Fruit fly (Drosophila melanogaster) whole organism, pupa: ENCODE measurements around the gene Hayan.
A peak's percentile ranks its signal among the peaks of the same experiment; 100 is the strongest.

Experiments used
- CG10348 ChIP-seq: fragments of 200-800 bp; sonication (Bioruptor generic); IDR thresholded peaks from 2 replicates; pipeline ENCODE4 v1.3.6; 2022; ENCODE audit warnings: missing biosample characterization, missing genetic modification characterization
- CG12605 ChIP-seq: fragments of 200-800 bp; sonication (Bioruptor generic); IDR thresholded peaks from 2 replicates; pipeline ENCODE4 v1.3.6; 2022; ENCODE audit warnings: missing biosample characterization, missing genetic modification characterization
- CG13204 ChIP-seq: fragments of 200-800 bp; sonication (Bioruptor generic); optimal IDR thresholded peaks from 2 replicates; lab custom pipeline; 2018; ENCODE audit warnings: missing biosample characterization, mild to moderate bottlenecking, missing genetic modification characterization, moderate library complexity
- CG14655 ChIP-seq: fragments of 200-800 bp; sonication (Bioruptor generic); optimal IDR thresholded peaks from 3 replicates; lab custom pipeline; 2017; ENCODE audit warnings: mild to moderate bottlenecking, missing biosample characterization, missing genetic modification reagents, missing genetic modification characterization
- CG15710 ChIP-seq: fragments of 200-800 bp; sonication (Bioruptor generic); optimal IDR thresholded peaks from 2 replicates; lab custom pipeline; 2018; ENCODE audit warnings: missing biosample characterization, mild to moderate bottlenecking, missing genetic modification characterization, moderate library complexity
- CG17806 ChIP-seq: fragments of 200-800 bp; sonication (Bioruptor generic); optimal IDR thresholded peaks from 2 replicates; lab custom pipeline; 2018; ENCODE audit warnings: missing biosample characterization, mild to moderate bottlenecking, missing genetic modification characterization, moderate library complexity
- CG32121 ChIP-seq: fragments of 200-800 bp; sonication (Bioruptor generic); IDR thresholded peaks from 2 replicates; pipeline ENCODE4 v1.3.6; 2022; ENCODE audit warnings: missing biosample characterization, missing genetic modification characterization
- CG34367 ChIP-seq: fragments of 200-800 bp; sonication (Bioruptor generic); optimal IDR thresholded peaks from 2 replicates; lab custom pipeline; 2018; ENCODE audit warnings: missing biosample characterization, mild to moderate bottlenecking, missing genetic modification characterization
- CG4496 ChIP-seq: fragments of 200-800 bp; sonication (Bioruptor generic); IDR thresholded peaks from 3 replicates; pipeline ENCODE4 v1.3.6; 2022; ENCODE audit warnings: missing biosample characterization, missing genetic modification characterization
- CG8159 ChIP-seq: fragments of 200-800 bp; sonication (Bioruptor generic); optimal IDR thresholded peaks from 3 replicates; lab custom pipeline; 2018; ENCODE audit warnings: missing biosample characterization, mild to moderate bottlenecking, missing genetic modification characterization, moderate library complexity
- CG8301 ChIP-seq: fragments of 200-800 bp; sonication (Bioruptor generic); optimal IDR thresholded peaks from 2 replicates; lab custom pipeline; 2018; ENCODE audit warnings: missing biosample characterization, mild to moderate bottlenecking, missing genetic modification characterization
- CG9948 ChIP-seq: fragments of 200-800 bp; sonication (Bioruptor generic); optimal IDR thresholded peaks from 2 replicates; lab custom pipeline; 2018; ENCODE audit warnings: missing biosample characterization, mild to moderate bottlenecking, missing genetic modification characterization, moderate library complexity
- D1 ChIP-seq: fragments of 200-800 bp; sonication (Bioruptor generic); optimal IDR thresholded peaks from 2 replicates; lab custom pipeline; 2018; ENCODE audit warnings: missing biosample characterization, mild to moderate bottlenecking, missing genetic modification characterization, moderate library complexity
- EcR ChIP-seq: fragments of 200-800 bp; sonication (Bioruptor generic); optimal IDR thresholded peaks from 3 replicates; lab custom pipeline; 2019; ENCODE audit warnings: missing biosample characterization, missing genetic modification characterization, mild to moderate bottlenecking, moderate library complexity, missing genetic modification reagents
- Ets98B ChIP-seq: fragments of 200-800 bp; sonication (Bioruptor generic); IDR thresholded peaks from 2 replicates; pipeline ENCODE4 v1.3.6; 2022; ENCODE audit warnings: missing biosample characterization, missing genetic modification characterization
- Pif1A ChIP-seq: fragments of 200-800 bp; sonication (Bioruptor generic); optimal IDR thresholded peaks from 3 replicates; lab custom pipeline; 2016; ENCODE audit warnings: missing biosample characterization, missing genetic modification characterization
- Pif1B ChIP-seq: fragments of 200-800 bp; sonication (Bioruptor generic); optimal IDR thresholded peaks from 3 replicates; lab custom pipeline; 2016; ENCODE audit warnings: missing biosample characterization, missing genetic modification characterization
- Snoo ChIP-seq: fragments of 200-800 bp; sonication (Bioruptor generic); optimal IDR thresholded peaks from 3 replicates; lab custom pipeline; 2017; ENCODE audit warnings: missing biosample characterization, mild to moderate bottlenecking, missing genetic modification characterization, inconsistent platforms
- fd96Ca ChIP-seq: fragments of 200-800 bp; sonication (Bioruptor generic); IDR thresholded peaks from 3 replicates; pipeline ENCODE4 v1.3.6; 2022; ENCODE audit warnings: missing biosample characterization, missing genetic modification characterization
- gl ChIP-seq: fragments of 200-800 bp; sonication (Bioruptor generic); optimal IDR thresholded peaks from 2 replicates; lab custom pipeline; 2018; ENCODE audit warnings: missing biosample characterization, mild to moderate bottlenecking, missing genetic modification characterization
- rn ChIP-seq: fragments of 200-800 bp; sonication (Bioruptor generic); IDR thresholded peaks from 2 replicates; pipeline ENCODE4 v1.3.6; 2022; ENCODE audit warnings: missing biosample characterization, missing genetic modification characterization

The Hayan gene

dm6 chrX:18483261-18484218, at the start of gene Hayan:
Gene Hayan, minus strand, starts transcription at chrX:18483772.
- TF ChIP-seq Pif1B (GFP tag; lab: Kevin White, UChicago) (peak; percentile 55), EcR (GFP tag; lab: Kevin White, UChicago) (peak; percentile 30), CG15710 (tag; lab: Kevin White, UChicago) (peak; percentile 17), Ets98B (GFP tag; lab: Robert Waterston, UW) (peak; percentile 46; the same call in 1 of the 2 replicates), CG17806 (tag; lab: Kevin White, UChicago) (no peak), CG34367 (tag; lab: Kevin White, UChicago) (peak; percentile 3), CG9948 (tag; lab: Kevin White, UChicago) (no peak), CG8159 (tag; lab: Kevin White, UChicago) (peak; percentile 49), CG32121 (GFP tag; lab: Robert Waterston, UW) (0 out of 2 replicates have a peak, but pooled peaks have one; percentile 32), Snoo (tag; lab: Kevin White, UChicago) (peak; percentile 25), CG4496 (peak; percentile 64; the same call in 2 of the 3 replicates), CG10348 (GFP tag; lab: Robert Waterston, UW) (no peak), Pif1A (GFP tag; lab: Kevin White, UChicago) (peak; percentile 57), CG13204 (GFP tag; lab: Kevin White, UChicago) (peak; percentile 69), rn (GFP tag; lab: Robert Waterston, UW) (no peak), fd96Ca (GFP tag; lab: Robert Waterston, UW) (0 out of 3 replicates have a peak, but pooled peaks have one; percentile 44), CG8301 (no peak), CG14655 (GFP tag; lab: Kevin White, UChicago) (peak; percentile 44), gl (tag; lab: Kevin White, UChicago) (peak; percentile 58), D1 (tag; lab: Kevin White, UChicago) (no peak), CG12605 (GFP tag; lab: Robert Waterston, UW) (peak; percentile 60; the same call in 1 of the 2 replicates)
- TF ChIP-seq, all 21 proteins: peak for 15

dm6 chrX:18533308-18533707, 49.7 kb upstream of the Hayan start:
- peak; percentile 25 for TF ChIP-seq CG8159 (tag; lab: Kevin White, UChicago)
- TF ChIP-seq CG34367 (tag; lab: Kevin White, UChicago): peak; percentile 13
- TF ChIP-seq CG8301: no peak
- TF ChIP-seq CG15710 (tag; lab: Kevin White, UChicago): peak; percentile 22
- no peak for TF ChIP-seq Ets98B (GFP tag; lab: Robert Waterston, UW)
- TF ChIP-seq CG17806 (tag; lab: Kevin White, UChicago): no peak
- no peak for TF ChIP-seq CG14655 (GFP tag; lab: Kevin White, UChicago)
- peak; percentile 25 for TF ChIP-seq CG9948 (tag; lab: Kevin White, UChicago)
- peak; percentile 18 for TF ChIP-seq Pif1A (GFP tag; lab: Kevin White, UChicago)

- TF ChIP-seq Snoo (tag; lab: Kevin White, UChicago) (no peak), CG14655 (GFP tag; lab: Kevin White, UChicago) (no peak), fd96Ca (GFP tag; lab: Robert Waterston, UW) (no peak), EcR (GFP tag; lab: Kevin White, UChicago) (no peak), CG8301 (no peak), Pif1A (GFP tag; lab: Kevin White, UChicago) (no peak), CG9948 (tag; lab: Kevin White, UChicago) (no peak), CG8159 (tag; lab: Kevin White, UChicago) (no peak), CG10348 (GFP tag; lab: Robert Waterston, UW) (no peak)
Observed at dm6 chrX:18528166-18528733, 44.7 kb upstream of the Hayan start, which contains the start of the genes CG15042 and CG15047. Gene CG15042, minus strand, starts transcription at chrX:18528266. Gene CG15047, plus strand, starts transcription at chrX:18528683.

dm6 chrX:18524594-18525266, 41.2 kb upstream of the Hayan start:
- TF ChIP-seq Pif1B (GFP tag; lab: Kevin White, UChicago) (no peak), D1 (tag; lab: Kevin White, UChicago) (no peak), EcR (GFP tag; lab: Kevin White, UChicago) (no peak), fd96Ca (GFP tag; lab: Robert Waterston, UW) (no peak), Ets98B (GFP tag; lab: Robert Waterston, UW) (no peak), CG4496 (no peak), CG12605 (GFP tag; lab: Robert Waterston, UW) (no peak), Pif1A (GFP tag; lab: Kevin White, UChicago) (peak; percentile 24), CG8159 (tag; lab: Kevin White, UChicago) (peak; percentile 70), CG17806 (tag; lab: Kevin White, UChicago) (peak; percentile 44), rn (GFP tag; lab: Robert Waterston, UW) (no peak), CG34367 (tag; lab: Kevin White, UChicago) (peak; percentile 14), CG8301 (peak; percentile 52), gl (tag; lab: Kevin White, UChicago) (no peak), CG14655 (GFP tag; lab: Kevin White, UChicago) (peak; percentile 66), CG15710 (tag; lab: Kevin White, UChicago) (peak; percentile 49), Snoo (tag; lab: Kevin White, UChicago) (peak; percentile 3), CG32121 (GFP tag; lab: Robert Waterston, UW) (no peak), CG10348 (GFP tag; lab: Robert Waterston, UW) (no peak), CG13204 (GFP tag; lab: Kevin White, UChicago) (no peak), CG9948 (tag; lab: Kevin White, UChicago) (peak; percentile 41)
